Worm (Caenorhabditis elegans) whole organism, L2 larva: ENCODE measurements around the gene ttr-48.

Experiments used
- R02D3.7 ChIP-seq: fragments of 150-350 bp; optimal IDR thresholded peaks from 2 replicates; lab custom pipeline; 2014; ENCODE audit warnings: missing biosample characterization, missing genetic modification characterization
- ZK546.5 ChIP-seq: sonication (generic microtip); optimal IDR thresholded peaks from 2 replicates; lab custom pipeline; 2017; ENCODE audit warnings: missing biosample characterization, missing genetic modification characterization
- ama-1 ChIP-seq: fragments of 150-350 bp; optimal IDR thresholded peaks from 2 replicates; lab custom pipeline; 2018; ENCODE audit warnings: inconsistent platforms
- elt-3 ChIP-seq: sonication (generic microtip); optimal IDR thresholded peaks from 2 replicates; lab custom pipeline; 2017; ENCODE audit warnings: missing biosample characterization, missing genetic modification characterization
- fos-1 ChIP-seq: fragments of 150-350 bp; optimal IDR thresholded peaks from 2 replicates; lab custom pipeline; 2014; ENCODE audit warnings: missing biosample characterization, missing genetic modification characterization
- lin-13 ChIP-seq: fragments of 150-350 bp; optimal IDR thresholded peaks from 2 replicates; lab custom pipeline; 2014; ENCODE audit warnings: missing biosample characterization, missing genetic modification reagents, missing genetic modification characterization
- lsy-2 ChIP-seq, 2 experiments: fragments of 150-350 bp in 1 of 2; sonication (generic microtip) in 1 of 2; optimal IDR thresholded peaks; 2 replicates each; lab custom pipeline; 2014 to 2017; ENCODE audit warnings: missing biosample characterization in 2 of 2, missing genetic modification characterization in 2 of 2
- nhr-12 ChIP-seq: fragments of 150-350 bp; optimal IDR thresholded peaks from 2 replicates; lab custom pipeline; 2014; ENCODE audit warnings: missing biosample characterization, missing genetic modification characterization
- nhr-6 ChIP-seq: fragments of 150-350 bp; optimal IDR thresholded peaks from 2 replicates; lab custom pipeline; 2014; ENCODE audit warnings: missing biosample characterization, missing genetic modification characterization
- nhr-77 ChIP-seq: fragments of 150-350 bp; optimal IDR thresholded peaks from 2 replicates; lab custom pipeline; 2014; ENCODE audit warnings: missing biosample characterization, missing genetic modification characterization
- snpc-4 ChIP-seq: fragments of 150-350 bp; optimal IDR thresholded peaks from 2 replicates; lab custom pipeline; 2014; ENCODE audit warnings: missing biosample characterization, missing genetic modification characterization
- unc-39 ChIP-seq: fragments of 150-350 bp; optimal IDR thresholded peaks from 2 replicates; lab custom pipeline; 2014; ENCODE audit warnings: missing biosample characterization, missing genetic modification characterization
- zag-1 ChIP-seq: fragments of 150-350 bp; optimal IDR thresholded peaks from 2 replicates; lab custom pipeline; 2014; ENCODE audit warnings: missing biosample characterization, missing genetic modification characterization

DNA sequence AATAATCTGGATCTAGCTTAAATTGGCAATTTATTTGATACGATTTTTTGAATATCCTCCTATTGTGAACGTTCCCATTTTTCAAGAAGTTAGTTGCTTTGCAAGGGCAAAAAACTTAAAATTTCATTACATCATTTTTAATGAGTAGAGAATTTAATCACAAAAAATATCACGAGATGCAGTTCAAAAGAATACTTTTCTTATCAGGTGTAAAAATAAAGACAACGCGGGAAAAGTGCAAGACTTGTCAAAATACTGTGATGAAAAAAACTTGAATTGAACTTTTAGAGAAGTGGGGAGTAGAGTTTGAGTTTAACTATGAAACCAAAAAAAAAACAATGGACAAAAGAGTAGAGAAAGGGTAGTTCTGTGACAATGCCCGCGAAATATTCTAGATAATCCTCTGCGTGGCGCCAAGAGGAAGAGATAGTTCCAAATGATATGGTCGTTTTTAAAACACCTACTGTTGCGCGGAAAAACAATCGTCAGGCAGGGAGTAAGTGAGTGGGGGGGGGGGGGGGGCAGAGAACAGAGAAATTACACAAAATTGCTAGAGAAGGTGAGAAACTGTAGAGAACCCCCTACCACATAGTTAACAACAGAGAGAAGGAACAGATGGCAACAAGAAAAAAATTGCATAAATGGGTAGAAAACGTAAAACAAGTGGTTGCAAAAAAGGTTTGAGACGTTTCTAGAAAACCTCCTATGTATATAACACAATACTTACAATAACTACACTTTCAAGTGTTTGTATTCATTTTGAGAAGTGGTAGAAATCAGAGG, 17.1 kb downstream of the ttr-48 start:
- TF ChIP-seq elt-3, result no peak
- TF ChIP-seq nhr-77 (tag; lab: Kevin White, UChicago), result no peak
- TF ChIP-seq nhr-12 (tag; lab: Kevin White, UChicago), result no peak
- no peak for TF ChIP-seq lin-13 (GFP tag; lab: Kevin White, UChicago)
- no peak for TF ChIP-seq nhr-6
- TF ChIP-seq snpc-4, result no peak
- no peak for TF ChIP-seq R02D3.7 (tag; lab: Kevin White, UChicago)
- no peak for TF ChIP-seq unc-39 (tag; lab: Kevin White, UChicago)
- no peak for TF ChIP-seq ama-1 (lab: Kevin White, UChicago)
- TF ChIP-seq fos-1, result peak; percentile 9
- no peak for TF ChIP-seq ZK546.5 (tag; lab: Kevin White, UChicago)
- TF ChIP-seq lsy-2 (tag; optimal IDR thresholded peaks at IDR 0.05; lab: Kevin White, UChicago), result no peak
- no peak for TF ChIP-seq zag-1
